Worm (Caenorhabditis elegans) whole organism, L4 larva: ENCODE results near the gene Y57A10A.2.

Experiments used
- F10B5.3 ChIP-seq: sonication (generic microtip); optimal IDR thresholded peaks from 2 replicates; lab custom pipeline; 2016; ENCODE audit warnings: mild to moderate bottlenecking, missing genetic modification characterization, missing compliant biosample characterization
- F37D6.2 ChIP-seq: sonication (generic microtip); optimal IDR thresholded peaks from 2 replicates; lab custom pipeline; 2016; ENCODE audit warnings: mild to moderate bottlenecking, missing genetic modification characterization, missing compliant biosample characterization
- R02D3.7 ChIP-seq: fragments of 150-350 bp; sonication (generic microtip); optimal IDR thresholded peaks from 3 replicates; lab custom pipeline; 2014; ENCODE audit warnings: missing biosample characterization, missing genetic modification characterization
- T26A8.4 ChIP-seq: fragments of 200-800 bp; sonication (Bioruptor generic); IDR thresholded peaks from 2 replicates; pipeline ENCODE4 v1.3.6; 2022; ENCODE audit warnings: missing genetic modification characterization, missing compliant biosample characterization
- Y105C5A.15 ChIP-seq: fragments of 200-800 bp; sonication (Bioruptor generic); IDR thresholded peaks from 2 replicates; pipeline ENCODE4 v1.3.6; 2022; ENCODE audit warnings: missing genetic modification characterization, missing compliant biosample characterization
- ZK546.5 ChIP-seq, 2 experiments: sonication (generic microtip); optimal IDR thresholded peaks; 2 replicates each; lab custom pipeline; 2017; ENCODE audit warnings: missing biosample characterization in 2 of 2, missing genetic modification characterization in 2 of 2
- aha-1 ChIP-seq: fragments of 150-350 bp; peaks from one replicate; lab custom pipeline; 2014; ENCODE audit warnings: missing biosample characterization, missing genetic modification characterization
- ama-1 ChIP-seq: fragments of 150-350 bp; optimal IDR thresholded peaks from 2 replicates; lab custom pipeline; 2014; ENCODE audit warnings: inconsistent platforms, mixed read lengths
- attf-4 ChIP-seq: sonication (generic microtip); optimal IDR thresholded peaks from 3 replicates; lab custom pipeline; 2017; ENCODE audit warnings: missing biosample characterization, missing genetic modification characterization
- ceh-28 ChIP-seq: fragments of 150-350 bp; optimal IDR thresholded peaks from 2 replicates; lab custom pipeline; 2014; ENCODE audit warnings: missing biosample characterization, missing genetic modification reagents, missing genetic modification characterization
- ctbp-1 ChIP-seq: fragments of 200-800 bp; sonication (Bioruptor generic); IDR thresholded peaks from 2 replicates; pipeline ENCODE4 v1.3.6; 2022; ENCODE audit warnings: missing genetic modification reagents, missing genetic modification characterization, missing compliant biosample characterization
- dmd-6 ChIP-seq: fragments of 200-800 bp; sonication (Bioruptor generic); IDR thresholded peaks from 2 replicates; pipeline ENCODE4 v1.3.6; 2022; ENCODE audit warnings: missing genetic modification reagents, missing genetic modification characterization, missing compliant biosample characterization
- dmd-8 ChIP-seq: fragments of 200-800 bp; sonication (Bioruptor generic); IDR thresholded peaks from 2 replicates; pipeline ENCODE4 v1.3.6; 2022; ENCODE audit warnings: missing genetic modification characterization, missing compliant biosample characterization
- dmd-9 ChIP-seq: fragments of 200-800 bp; sonication (Bioruptor generic); IDR thresholded peaks from 2 replicates; pipeline ENCODE4 v1.3.6; 2022; ENCODE audit warnings: missing genetic modification reagents, missing genetic modification characterization, missing compliant biosample characterization
- dpl-1 ChIP-seq: fragments of 150-350 bp; optimal IDR thresholded peaks from 2 replicates; lab custom pipeline; 2014; ENCODE audit warnings: missing biosample characterization, missing genetic modification reagents, missing genetic modification characterization
- duxl-1 ChIP-seq: sonication (generic microtip); optimal IDR thresholded peaks from 2 replicates; lab custom pipeline; 2016; ENCODE audit warnings: mild to moderate bottlenecking, missing genetic modification characterization, moderate library complexity, missing compliant biosample characterization; ENCODE audit not compliant: poor library complexity
- egl-43 ChIP-seq: fragments of 200-800 bp; sonication (Bioruptor generic); IDR thresholded peaks from 2 replicates; pipeline ENCODE4 v1.3.6; 2022; ENCODE audit warnings: missing genetic modification reagents, missing genetic modification characterization, missing compliant biosample characterization
- hlh-30 ChIP-seq: sonication (generic microtip); optimal IDR thresholded peaks from 2 replicates; lab custom pipeline; 2017; ENCODE audit warnings: antibody characterized with exemption, mild to moderate bottlenecking, missing genetic modification characterization, missing compliant biosample characterization; ENCODE audit not compliant: insufficient read depth
- hmg-1.1 ChIP-seq: fragments of 200-800 bp; sonication (Bioruptor generic); IDR thresholded peaks from 2 replicates; pipeline ENCODE4 v1.3.6; 2022; ENCODE audit warnings: missing genetic modification reagents, missing genetic modification characterization, missing compliant biosample characterization
- lim-7 ChIP-seq: fragments of 200-800 bp; sonication (Bioruptor generic); IDR thresholded peaks from 2 replicates; pipeline ENCODE4 v1.3.6; 2022; ENCODE audit warnings: missing genetic modification characterization, missing compliant biosample characterization
- lin-1 ChIP-seq: fragments of 200-800 bp; sonication (Bioruptor generic); IDR thresholded peaks from 2 replicates; pipeline ENCODE4 v1.3.6; 2022; ENCODE audit warnings: missing genetic modification reagents, missing genetic modification characterization, missing compliant biosample characterization
- lin-29 ChIP-seq: fragments of 200-800 bp; sonication (Bioruptor generic); IDR thresholded peaks from 2 replicates; pipeline ENCODE4 v1.3.6; 2022; ENCODE audit warnings: missing genetic modification reagents, missing genetic modification characterization, missing compliant biosample characterization
- madf-9 ChIP-seq: fragments of 200-800 bp; sonication (Bioruptor generic); conservative IDR thresholded peaks from 2 replicates; pipeline ENCODE4 v1.3.6; 2022; ENCODE audit warnings: missing genetic modification reagents, missing genetic modification characterization, missing compliant biosample characterization
- mxl-3 ChIP-seq: fragments of 200-800 bp; sonication (Bioruptor generic); optimal IDR thresholded peaks from 2 replicates; lab custom pipeline; 2018; ENCODE audit warnings: mild to moderate bottlenecking, missing genetic modification characterization, missing compliant biosample characterization
- nhr-10 ChIP-seq: fragments of 150-350 bp; optimal IDR thresholded peaks from 2 replicates; lab custom pipeline; 2014; ENCODE audit warnings: missing biosample characterization, missing genetic modification characterization
- nhr-102 ChIP-seq: sonication (generic microtip); optimal IDR thresholded peaks from 2 replicates; lab custom pipeline; 2016; ENCODE audit warnings: mild to moderate bottlenecking, missing genetic modification characterization, moderate library complexity, missing compliant biosample characterization
- nhr-111 ChIP-seq: fragments of 200-800 bp; sonication (Bioruptor generic); optimal IDR thresholded peaks from 2 replicates; lab custom pipeline; 2018; ENCODE audit warnings: mild to moderate bottlenecking, missing genetic modification characterization, missing compliant biosample characterization
- nhr-28 ChIP-seq: fragments of 150-350 bp; optimal IDR thresholded peaks from 2 replicates; lab custom pipeline; 2014; ENCODE audit warnings: missing biosample characterization, missing genetic modification characterization
- nhr-41 ChIP-seq: fragments of 200-800 bp; sonication (Bioruptor generic); IDR thresholded peaks from 2 replicates; pipeline ENCODE4 v1.3.6; 2022; ENCODE audit warnings: missing genetic modification reagents, missing genetic modification characterization, missing compliant biosample characterization
- nhr-42 ChIP-seq: fragments of 200-800 bp; sonication (Bioruptor generic); IDR thresholded peaks from 2 replicates; pipeline ENCODE4 v1.3.6; 2022; ENCODE audit warnings: missing genetic modification characterization, missing compliant biosample characterization
- nhr-6 ChIP-seq: fragments of 150-350 bp; optimal IDR thresholded peaks from 2 replicates; lab custom pipeline; 2014; ENCODE audit warnings: missing biosample characterization, missing genetic modification characterization
- php-3 ChIP-seq: fragments of 200-800 bp; sonication (Bioruptor generic); IDR thresholded peaks from 2 replicates; pipeline ENCODE4 v1.3.6; 2022; ENCODE audit warnings: missing genetic modification reagents, missing genetic modification characterization, missing compliant biosample characterization
- pqm-1 ChIP-seq: sonication (generic microtip); optimal IDR thresholded peaks from 2 replicates; lab custom pipeline; 2017; ENCODE audit warnings: missing biosample characterization, missing genetic modification characterization
- rbr-2 ChIP-seq: sonication (generic microtip); optimal IDR thresholded peaks from 2 replicates; lab custom pipeline; 2016; ENCODE audit warnings: missing genotype, missing genetic modification characterization, missing compliant biosample characterization
- saeg-2 ChIP-seq: fragments of 200-800 bp; sonication (Bioruptor generic); IDR thresholded peaks from 2 replicates; pipeline ENCODE4 v1.3.6; 2022; ENCODE audit warnings: missing genetic modification reagents, missing genetic modification characterization, missing compliant biosample characterization
- sdz-12 ChIP-seq: fragments of 200-800 bp; sonication (Bioruptor generic); optimal IDR thresholded peaks from 2 replicates; lab custom pipeline; 2018; ENCODE audit warnings: mild to moderate bottlenecking, missing genetic modification characterization, missing compliant biosample characterization
- skn-1 ChIP-seq: fragments of 150-350 bp; optimal IDR thresholded peaks from 2 replicates; lab custom pipeline; 2014; ENCODE audit warnings: missing biosample characterization, missing genetic modification characterization
- snpc-1.2 ChIP-seq: fragments of 200-800 bp; sonication (Bioruptor generic); IDR thresholded peaks from 2 replicates; pipeline ENCODE4 v1.3.6; 2022; ENCODE audit warnings: missing genetic modification reagents, missing genetic modification characterization, missing compliant biosample characterization
- spr-3 ChIP-seq: fragments of 200-800 bp; sonication (Bioruptor generic); optimal IDR thresholded peaks from 2 replicates; lab custom pipeline; 2018; ENCODE audit warnings: mild to moderate bottlenecking, missing genetic modification characterization, missing compliant biosample characterization
- tag-97 ChIP-seq: fragments of 200-800 bp; sonication (Bioruptor generic); IDR thresholded peaks from 2 replicates; pipeline ENCODE4 v1.3.6; 2022; ENCODE audit warnings: missing genetic modification characterization, missing compliant biosample characterization
- tra-1 ChIP-seq: fragments of 200-800 bp; sonication (Bioruptor generic); IDR thresholded peaks from 2 replicates; pipeline ENCODE4 v1.3.6; 2022; ENCODE audit warnings: missing genetic modification reagents, missing genetic modification characterization, missing compliant biosample characterization
- unc-130 ChIP-seq: sonication (generic microtip); optimal IDR thresholded peaks from 2 replicates; lab custom pipeline; 2016; ENCODE audit warnings: missing genetic modification reagents, missing genetic modification characterization, missing compliant biosample characterization
- unc-39 ChIP-seq: sonication (generic microtip); optimal IDR thresholded peaks from 2 replicates; lab custom pipeline; 2017; ENCODE audit warnings: missing biosample characterization, missing genetic modification characterization
- unc-62 ChIP-seq, 3 experiments: fragments of 150-350 bp in 1 of 3; sonication (generic microtip); optimal IDR thresholded peaks in 2 of 3; peaks in 1 of 3; 1 replicate in 1 of 3; 2 replicates in 2 of 3; lab custom pipeline; 2014 to 2017; ENCODE audit warnings: missing biosample characterization in 3 of 3, missing genetic modification characterization in 3 of 3, missing genetic modification reagents in 3 of 3, missing genotype in 1 of 3
- zfp-2 ChIP-seq: sonication (generic microtip); optimal IDR thresholded peaks from 2 replicates; lab custom pipeline; 2016; ENCODE audit warnings: mild to moderate bottlenecking, missing genetic modification characterization, missing compliant biosample characterization
- zip-11 ChIP-seq: fragments of 200-800 bp; sonication (Bioruptor generic); IDR thresholded peaks from 2 replicates; pipeline ENCODE4 v1.3.6; 2022; ENCODE audit warnings: missing genetic modification characterization, missing compliant biosample characterization
- zip-2 ChIP-seq: fragments of 150-350 bp; optimal IDR thresholded peaks from 2 replicates; lab custom pipeline; 2014; ENCODE audit warnings: missing biosample characterization, missing genetic modification characterization
- ztf-11 ChIP-seq: fragments of 150-350 bp; optimal IDR thresholded peaks from 2 replicates; lab custom pipeline; 2014; ENCODE audit warnings: missing biosample characterization, missing genetic modification characterization

Gene Y57A10A.2

ce11 chrII:12147331-12147730, at the start of gene Y57A10A.2:
Gene Y57A10A.2 (plus strand): TSS chrII:12147631.
- TF ChIP-seq tag-97 (GFP tag; lab: Robert Waterston, UW) = no peak
- TF ChIP-seq duxl-1 = no peak
- no peak for TF ChIP-seq hmg-1.1 (GFP tag; lab: Robert Waterston, UW)
- no peak for TF ChIP-seq madf-9 (GFP tag; lab: Robert Waterston, UW)
- TF ChIP-seq ztf-11 (tag; lab: Kevin White, UChicago) = no peak
- TF ChIP-seq F37D6.2 (tag; lab: Kevin White, UChicago) = no peak
- TF ChIP-seq dpl-1 (GFP tag; lab: Kevin White, UChicago) = no peak
- TF ChIP-seq F10B5.3 (tag; lab: Kevin White, UChicago) = no peak
- no peak for TF ChIP-seq nhr-102 (tag; lab: Kevin White, UChicago)
- no peak for TF ChIP-seq R02D3.7 (tag; lab: Kevin White, UChicago)
- no peak for TF ChIP-seq nhr-28 (tag; lab: Kevin White, UChicago)
- no peak for TF ChIP-seq mxl-3
- TF ChIP-seq aha-1 (tag; lab: Kevin White, UChicago) = no peak
- TF ChIP-seq saeg-2 (GFP tag; lab: Robert Waterston, UW) = no peak
- no peak for TF ChIP-seq attf-4 (tag; lab: Kevin White, UChicago)
- no peak for TF ChIP-seq nhr-111 (GFP tag; lab: Kevin White, UChicago)
- no peak for TF ChIP-seq nhr-41
- no peak for TF ChIP-seq dmd-6
- no peak for TF ChIP-seq zip-2

DNA sequence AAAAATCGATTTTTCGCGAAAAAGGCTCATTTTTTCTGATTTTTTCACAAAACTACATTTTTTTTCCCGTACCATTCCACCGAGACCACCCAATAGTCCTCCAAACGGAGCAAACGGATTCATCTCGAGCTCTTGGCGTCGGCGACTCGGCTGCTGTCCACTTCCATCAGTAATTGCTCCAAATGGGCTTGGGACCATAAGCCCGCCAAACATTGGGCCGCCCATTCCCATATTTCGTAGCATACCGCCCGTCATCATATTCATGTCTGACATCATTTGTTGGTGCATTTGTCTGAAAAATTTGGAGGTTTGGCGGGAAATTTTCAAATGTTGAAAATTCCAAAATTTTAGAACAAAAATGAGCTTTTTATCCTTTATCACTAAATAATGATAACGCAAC, 48.7 kb upstream of the Y57A10A.2 start:
- TF ChIP-seq snpc-1.2 (peak; percentile 17; the same call in 1 of the 2 replicates), spr-3 (no peak), T26A8.4 (GFP tag; lab: Robert Waterston, UW) (no peak), unc-62 (GFP tag; optimal IDR thresholded peaks at IDR 0.05 in 1 of 2; lab: Kevin White, UChicago) (peak in 1 of 2 experiments; percentile 73), unc-62 (tag; optimal IDR thresholded peaks at IDR 0.05; lab: Kevin White, UChicago) (no peak), skn-1 (tag; lab: Kevin White, UChicago) (no peak), ama-1 (no peak), lim-7 (peak; percentile 60; the same call in 1 of the 2 replicates), hmg-1.1 (GFP tag; lab: Robert Waterston, UW) (no peak), zfp-2 (tag; lab: Kevin White, UChicago) (no peak), zip-11 (GFP tag; lab: Robert Waterston, UW) (no peak), ceh-28 (no peak), nhr-6 (tag; lab: Kevin White, UChicago) (no peak), sdz-12 (GFP tag; lab: Kevin White, UChicago) (peak; percentile 67), egl-43 (GFP tag; lab: Robert Waterston, UW) (0 out of 2 replicates have a peak, but pooled peaks have one; percentile 30), dmd-9 (0 out of 2 replicates have a peak, but pooled peaks have one; percentile 21), dmd-8 (GFP tag; lab: Robert Waterston, UW) (no peak)
- TF ChIP-seq, all 104 proteins: peak for 6

- TF ChIP-seq pqm-1 (tag; lab: Kevin White, UChicago) = peak; percentile 4
- no peak for TF ChIP-seq skn-1 (tag; lab: Kevin White, UChicago)
- no peak for TF ChIP-seq aha-1 (tag; lab: Kevin White, UChicago)
- TF ChIP-seq nhr-28 (tag; lab: Kevin White, UChicago) = peak; percentile 21
- peak; percentile 35; the same call in 1 of the 2 replicates for TF ChIP-seq php-3 (GFP tag; lab: Robert Waterston, UW)
Measured at ce11 chrII:12099889-12100288, 47.5 kb upstream of the Y57A10A.2 start, which contains the start of gene Y17G7B.17. Gene Y17G7B.17 (minus strand): TSS chrII:12099989.

- peak; percentile 85 for TF ChIP-seq nhr-10 (tag; lab: Kevin White, UChicago)
- peak; percentile 98 for TF ChIP-seq aha-1 (tag; lab: Kevin White, UChicago)
- 0 out of 2 replicates have a peak, but pooled peaks have one; percentile 30 for TF ChIP-seq lin-1 (GFP tag; lab: Robert Waterston, UW)
- TF ChIP-seq unc-39 (tag; lab: Kevin White, UChicago) = no peak
- TF ChIP-seq tra-1 (GFP tag; lab: Robert Waterston, UW) = peak; percentile 86
- peak; percentile 93 for TF ChIP-seq rbr-2 (tag; lab: Kevin White, UChicago)
- no peak for TF ChIP-seq unc-130 (GFP tag; lab: Kevin White, UChicago)
- TF ChIP-seq lin-29 (GFP tag; lab: Robert Waterston, UW) = no peak
- TF ChIP-seq attf-4 (tag; lab: Kevin White, UChicago) = no peak
- no peak for TF ChIP-seq ZK546.5 (tag; optimal IDR thresholded peaks at IDR 0.05; lab: Kevin White, UChicago)
- TF ChIP-seq Y105C5A.15 = 0 out of 2 replicates have a peak, but pooled peaks have one; percentile 29
- TF ChIP-seq nhr-42 = peak; percentile 63; the same call in 1 of the 2 replicates
- TF ChIP-seq ctbp-1 (GFP tag; lab: Robert Waterston, UW) = 0 out of 2 replicates have a peak, but pooled peaks have one; percentile 44
- TF ChIP-seq hlh-30 = peak; percentile 98
- TF ChIP-seq sdz-12 (GFP tag; lab: Kevin White, UChicago) = no peak
Measured at ce11 chrII:12102365-12102764, 45.1 kb upstream of the Y57A10A.2 start.
